Fruit fly (Drosophila melanogaster) whole organism, prepupa: ENCODE measurements around the gene daw.
A peak's percentile ranks its signal among the peaks of the same experiment; 100 is the strongest.

Experiments used
- Blimp-1 ChIP-seq: fragments of 200-800 bp; sonication (Bioruptor generic); optimal IDR thresholded peaks from 3 replicates; lab custom pipeline; 2017; ENCODE audit warnings: missing biosample characterization, missing genetic modification characterization, mild to moderate bottlenecking, moderate library complexity, missing genetic modification reagents
- CG10631 ChIP-seq: fragments of 200-800 bp; sonication (Bioruptor generic); optimal IDR thresholded peaks from 2 replicates; lab custom pipeline; 2016; ENCODE audit warnings: missing biosample characterization, missing genetic modification characterization
- CG10669 ChIP-seq: fragments of 200-800 bp; sonication (Bioruptor generic); optimal IDR thresholded peaks from 3 replicates; lab custom pipeline; 2018; ENCODE audit warnings: missing biosample characterization, mild to moderate bottlenecking, missing genetic modification characterization, moderate library complexity
- CG11762 ChIP-seq: fragments of 200-800 bp; sonication (Bioruptor generic); optimal IDR thresholded peaks from 3 replicates; lab custom pipeline; 2016; ENCODE audit warnings: missing biosample characterization, missing genetic modification characterization; ENCODE audit not compliant: insufficient read depth
- CG11902 ChIP-seq: fragments of 200-800 bp; sonication (Bioruptor generic); optimal IDR thresholded peaks from 3 replicates; lab custom pipeline; 2016; ENCODE audit warnings: missing biosample characterization, missing genetic modification characterization
- CG15336 ChIP-seq: fragments of 200-800 bp; sonication (Bioruptor generic); IDR thresholded peaks from 2 replicates; pipeline ENCODE4 v1.3.6; 2022; ENCODE audit warnings: missing biosample characterization, missing genetic modification characterization
- CG1621 ChIP-seq: fragments of 200-800 bp; sonication (Bioruptor generic); optimal IDR thresholded peaks from 3 replicates; lab custom pipeline; 2018; ENCODE audit warnings: missing biosample characterization, mild to moderate bottlenecking, missing genetic modification characterization
- CG31627 ChIP-seq: fragments of 200-800 bp; sonication (Bioruptor generic); optimal IDR thresholded peaks from 3 replicates; lab custom pipeline; 2016; ENCODE audit warnings: missing biosample characterization, missing genetic modification characterization
- CG32006 ChIP-seq: fragments of 200-800 bp; sonication (Bioruptor generic); optimal IDR thresholded peaks from 3 replicates; lab custom pipeline; 2017; ENCODE audit warnings: missing biosample characterization, mild to moderate bottlenecking, missing genetic modification characterization
- CG3919 ChIP-seq: fragments of 200-800 bp; sonication (Bioruptor generic); optimal IDR thresholded peaks from 3 replicates; lab custom pipeline; 2016; ENCODE audit warnings: missing biosample characterization, missing genetic modification characterization
- CG4318 ChIP-seq: fragments of 200-800 bp; sonication (Bioruptor generic); optimal IDR thresholded peaks from 3 replicates; lab custom pipeline; 2017; ENCODE audit warnings: missing biosample characterization, mild to moderate bottlenecking, missing genetic modification characterization
- CG6163 ChIP-seq: fragments of 200-800 bp; sonication (Bioruptor generic); IDR thresholded peaks from 3 replicates; pipeline ENCODE4 v1.3.6; 2022; ENCODE audit warnings: missing biosample characterization, missing genetic modification characterization
- CG6792 ChIP-seq: fragments of 200-800 bp; sonication (Bioruptor generic); optimal IDR thresholded peaks from 3 replicates; lab custom pipeline; 2016; ENCODE audit warnings: missing biosample characterization, missing genetic modification characterization
- CG6808 ChIP-seq: fragments of 200-800 bp; sonication (Bioruptor generic); optimal IDR thresholded peaks from 3 replicates; lab custom pipeline; 2017; ENCODE audit warnings: missing biosample characterization, missing genetic modification characterization, mild to moderate bottlenecking, moderate library complexity, missing genetic modification reagents
- CG6854 ChIP-seq: fragments of 200-800 bp; sonication (Bioruptor generic); optimal IDR thresholded peaks from 2 replicates; lab custom pipeline; 2017; ENCODE audit warnings: missing biosample characterization, mild to moderate bottlenecking, missing genetic modification characterization
- CG7368 ChIP-seq: fragments of 200-800 bp; sonication (Bioruptor generic); optimal IDR thresholded peaks from 3 replicates; lab custom pipeline; 2016; ENCODE audit warnings: missing biosample characterization, missing genetic modification characterization
- CG8119 ChIP-seq: fragments of 200-800 bp; sonication (Bioruptor generic); IDR thresholded peaks from 3 replicates; pipeline ENCODE4 v1.3.6; 2022; ENCODE audit warnings: missing biosample characterization, missing genetic modification characterization
- CG8319 ChIP-seq: fragments of 200-800 bp; sonication (Bioruptor generic); optimal IDR thresholded peaks from 3 replicates; lab custom pipeline; 2016; ENCODE audit warnings: missing biosample characterization, missing genetic modification characterization
- CG8632 ChIP-seq: fragments of 200-800 bp; sonication (Bioruptor generic); optimal IDR thresholded peaks from 3 replicates; lab custom pipeline; 2016; ENCODE audit warnings: missing biosample characterization, missing genetic modification characterization
- CG9139 ChIP-seq: fragments of 200-800 bp; sonication (Bioruptor generic); optimal IDR thresholded peaks from 3 replicates; lab custom pipeline; 2017; ENCODE audit warnings: missing biosample characterization, mild to moderate bottlenecking, missing genetic modification characterization
- Eip75B ChIP-seq: fragments of 200-800 bp; sonication (Bioruptor generic); optimal IDR thresholded peaks from 3 replicates; lab custom pipeline; 2016; ENCODE audit warnings: missing biosample characterization, missing genetic modification characterization
- Eip78C ChIP-seq: fragments of 200-800 bp; sonication (Bioruptor generic); peaks from one replicate; lab custom pipeline; 2016; ENCODE audit warnings: missing biosample characterization, missing genetic modification characterization
- Eip93F ChIP-seq: fragments of 200-800 bp; sonication (Bioruptor generic); optimal IDR thresholded peaks from 2 replicates; lab custom pipeline; 2016; ENCODE audit warnings: missing biosample characterization, mild to moderate bottlenecking, missing genetic modification characterization
- Ets96B ChIP-seq: fragments of 200-800 bp; optimal IDR thresholded peaks from 2 replicates; lab custom pipeline; 2019; ENCODE audit warnings: missing biosample characterization, mild to moderate bottlenecking, missing genetic modification characterization, moderate library complexity
- Gug ChIP-seq: fragments of 200-800 bp; sonication (Bioruptor generic); IDR thresholded peaks from 2 replicates; pipeline ENCODE4 v1.3.6; 2022; ENCODE audit warnings: missing biosample characterization, missing genetic modification characterization
- Hr38 ChIP-seq: sonication (Bioruptor generic); optimal IDR thresholded peaks from 2 replicates; lab custom pipeline; 2016; ENCODE audit warnings: missing biosample characterization, missing genetic modification characterization
- Hr39 ChIP-seq: fragments of 200-800 bp; sonication (Bioruptor generic); optimal IDR thresholded peaks from 2 replicates; lab custom pipeline; 2016; ENCODE audit warnings: missing biosample characterization, missing genetic modification characterization
- Hr4 ChIP-seq: fragments of 200-800 bp; sonication (Bioruptor generic); optimal IDR thresholded peaks from 3 replicates; lab custom pipeline; 2016; ENCODE audit warnings: missing biosample characterization, missing genetic modification characterization
- Lpt ChIP-seq: fragments of 200-800 bp; sonication (Bioruptor generic); optimal IDR thresholded peaks from 3 replicates; lab custom pipeline; 2016; ENCODE audit warnings: missing biosample characterization, missing genetic modification characterization
- Met ChIP-seq: fragments of 200-800 bp; sonication (Bioruptor generic); optimal IDR thresholded peaks from 3 replicates; lab custom pipeline; 2016; ENCODE audit warnings: missing biosample characterization, missing genetic modification characterization
- OdsH ChIP-seq: fragments of 200-800 bp; sonication (Bioruptor generic); optimal IDR thresholded peaks from 3 replicates; lab custom pipeline; 2016; ENCODE audit warnings: missing biosample characterization, missing genetic modification characterization
- Sox102F ChIP-seq: fragments of 200-800 bp; sonication (Bioruptor generic); optimal IDR thresholded peaks from 2 replicates; lab custom pipeline; 2016; ENCODE audit warnings: missing biosample characterization, mild to moderate bottlenecking, missing genetic modification characterization
- Sox15 ChIP-seq: fragments of 200-800 bp; sonication (Bioruptor generic); optimal IDR thresholded peaks from 3 replicates; lab custom pipeline; 2016; ENCODE audit warnings: missing biosample characterization, missing genetic modification characterization
- acj6 ChIP-seq: fragments of 200-800 bp; sonication (Bioruptor generic); optimal IDR thresholded peaks from 3 replicates; lab custom pipeline; 2016; ENCODE audit warnings: missing biosample characterization, missing genetic modification characterization
- cyc ChIP-seq: fragments of 200-800 bp; sonication (Bioruptor generic); optimal IDR thresholded peaks from 3 replicates; lab custom pipeline; 2016; ENCODE audit warnings: missing biosample characterization, missing genetic modification characterization
- dac ChIP-seq: fragments of 200-800 bp; sonication (Bioruptor generic); optimal IDR thresholded peaks from 2 replicates; lab custom pipeline; 2017; ENCODE audit warnings: missing biosample characterization, mild to moderate bottlenecking, missing genetic modification characterization
- dsx ChIP-seq: fragments of 200-800 bp; optimal IDR thresholded peaks from 3 replicates; lab custom pipeline; 2019; ENCODE audit warnings: missing biosample characterization, mild to moderate bottlenecking, missing genetic modification characterization, moderate library complexity; ENCODE audit not compliant: poor library complexity, severe bottlenecking
- eg ChIP-seq: fragments of 200-800 bp; sonication (Bioruptor generic); IDR thresholded peaks from 3 replicates; pipeline ENCODE4 v1.3.6; 2022; ENCODE audit warnings: missing biosample characterization, missing genetic modification characterization
- esn ChIP-seq: fragments of 200-800 bp; sonication (Bioruptor generic); optimal IDR thresholded peaks from 2 replicates; lab custom pipeline; 2016; ENCODE audit warnings: missing biosample characterization, mild to moderate bottlenecking, missing genetic modification characterization, moderate library complexity
- fd85E ChIP-seq: fragments of 200-800 bp; sonication (Bioruptor generic); optimal IDR thresholded peaks from 3 replicates; lab custom pipeline; 2016; ENCODE audit warnings: missing biosample characterization, missing genetic modification characterization
- fkh ChIP-seq: fragments of 200-800 bp; sonication (Bioruptor generic); optimal IDR thresholded peaks from 3 replicates; lab custom pipeline; 2017; ENCODE audit warnings: missing biosample characterization, mild to moderate bottlenecking, missing genetic modification characterization, moderate library complexity
- lz ChIP-seq: fragments of 200-800 bp; sonication (Bioruptor generic); optimal IDR thresholded peaks from 3 replicates; lab custom pipeline; 2016; ENCODE audit warnings: missing biosample characterization, missing genetic modification characterization
- net ChIP-seq: fragments of 200-800 bp; sonication (Bioruptor generic); optimal IDR thresholded peaks from 3 replicates; lab custom pipeline; 2016; ENCODE audit warnings: missing biosample characterization, missing genetic modification characterization
- pdm3 ChIP-seq: fragments of 200-800 bp; sonication (Bioruptor generic); optimal IDR thresholded peaks from 3 replicates; lab custom pipeline; 2016; ENCODE audit warnings: missing biosample characterization, missing genetic modification characterization
- ss ChIP-seq, 2 experiments: fragments of 200-800 bp; sonication (Bioruptor generic); optimal IDR thresholded peaks; 2 replicates in 1 of 2; 3 replicates in 1 of 2; lab custom pipeline; 2017 to 2018; ENCODE audit warnings: mild to moderate bottlenecking in 2 of 2, missing biosample characterization in 2 of 2, missing genetic modification characterization in 2 of 2, moderate library complexity in 1 of 2
- vri ChIP-seq: fragments of 200-800 bp; sonication (Bioruptor generic); optimal IDR thresholded peaks from 3 replicates; lab custom pipeline; 2016; ENCODE audit warnings: missing biosample characterization, mild to moderate bottlenecking, missing genetic modification characterization

daw gene

dm6 chr2L:2856960-2857584 is 52.0 kb downstream of the daw start, which contains the start of gene CG2991 (continued):
- TF ChIP-seq Hr38 (GFP tag; lab: Kevin White, UChicago), result no peak
- peak; percentile 73 for TF ChIP-seq Eip78C (GFP tag; lab: Kevin White, UChicago)
- peak; percentile 58 for TF ChIP-seq Sox102F
- TF ChIP-seq CG15336 (GFP tag; lab: Robert Waterston, UW), result peak; percentile 12; the same call in 1 of the 2 replicates
- TF ChIP-seq Sox15 (GFP tag; lab: Kevin White, UChicago), result no peak
- TF ChIP-seq, all 60 proteins: peak for 18

dm6 chr2L:2857862-2858734 is 53.0 kb downstream of the daw start:
- TF ChIP-seq fkh (GFP tag; lab: Kevin White, UChicago), result peak; percentile 92
- TF ChIP-seq pdm3 (GFP tag; lab: Kevin White, UChicago), result peak; percentile 47
- TF ChIP-seq CG8119, result peak; percentile 88
- no peak for TF ChIP-seq Hr38 (GFP tag; lab: Kevin White, UChicago)
- TF ChIP-seq Ets96B, result peak; percentile 6
- TF ChIP-seq CG1621 (tag; lab: Kevin White, UChicago), result no peak
- peak; percentile 69 for TF ChIP-seq acj6
- TF ChIP-seq CG10631 (GFP tag; lab: Kevin White, UChicago), result peak; percentile 42
- peak; percentile 84 for TF ChIP-seq Eip78C (GFP tag; lab: Kevin White, UChicago)
- peak; percentile 42 for TF ChIP-seq CG6808 (GFP tag; lab: Kevin White, UChicago)
- TF ChIP-seq CG8319 (GFP tag; lab: Kevin White, UChicago), result peak; percentile 11
- peak; percentile 14 for TF ChIP-seq Eip75B (GFP tag; lab: Kevin White, UChicago)
- peak; percentile 20 for TF ChIP-seq Hr39 (GFP tag; lab: Kevin White, UChicago)
- TF ChIP-seq CG7368 (GFP tag; lab: Kevin White, UChicago), result no peak
- peak; percentile 68 for TF ChIP-seq Lpt
- peak; percentile 54 for TF ChIP-seq OdsH (GFP tag; lab: Kevin White, UChicago)
- TF ChIP-seq dac, result peak; percentile 66
- no peak for TF ChIP-seq CG11902 (GFP tag; lab: Kevin White, UChicago)
- no peak for TF ChIP-seq cyc (GFP tag; lab: Kevin White, UChicago)
- peak; percentile 55 for TF ChIP-seq CG8632
- peak; percentile 46 for TF ChIP-seq Met (GFP tag; lab: Kevin White, UChicago)
- TF ChIP-seq CG11762 (GFP tag; lab: Kevin White, UChicago), result peak; percentile 36
- peak; percentile 88 for TF ChIP-seq eg
- no peak for TF ChIP-seq CG6854 (GFP tag; lab: Kevin White, UChicago)
- no peak for TF ChIP-seq CG9139
- peak; percentile 70 for TF ChIP-seq Gug
- TF ChIP-seq Eip93F (GFP tag; lab: Kevin White, UChicago), result no peak
- peak; percentile 23 to 47 for TF ChIP-seq ss (GFP tag; optimal IDR thresholded peaks at IDR 0.05; lab: Kevin White, UChicago)
- TF ChIP-seq dsx (GFP tag; lab: Kevin White, UChicago), result no peak
- TF ChIP-seq Sox15 (GFP tag; lab: Kevin White, UChicago), result no peak
- TF ChIP-seq fd85E (GFP tag; lab: Kevin White, UChicago), result no peak
- TF ChIP-seq lz, result peak; percentile 17
- TF ChIP-seq Hr4, result peak; percentile 74
- peak; percentile 54 for TF ChIP-seq CG10669
- peak; percentile 75 for TF ChIP-seq CG6163 (GFP tag; lab: Robert Waterston, UW)
- TF ChIP-seq CG4318 (GFP tag; lab: Kevin White, UChicago), result peak; percentile 67
- peak; percentile 77 for TF ChIP-seq CG3919 (GFP tag; lab: Kevin White, UChicago)
- TF ChIP-seq CG31627 (GFP tag; lab: Kevin White, UChicago), result peak; percentile 24
- TF ChIP-seq CG6792 (GFP tag; lab: Kevin White, UChicago), result peak; percentile 52
- peak; percentile 61 for TF ChIP-seq Blimp-1 (GFP tag; lab: Kevin White, UChicago)
- TF ChIP-seq CG32006, result peak; percentile 84
- TF ChIP-seq net (GFP tag; lab: Kevin White, UChicago), result peak; percentile 78
- peak; percentile 39 for TF ChIP-seq Sox102F
- peak; percentile 44 for TF ChIP-seq esn (GFP tag; lab: Kevin White, UChicago)
- peak; percentile 47 for TF ChIP-seq vri (GFP tag; lab: Kevin White, UChicago)
